Worm (Caenorhabditis elegans) whole organism, L2 larva: Measurements from ENCODE around the gene CD4.11.

Experiments used
- C34F6.9 ChIP-seq: fragments of 150-350 bp; optimal IDR thresholded peaks from 2 replicates; lab custom pipeline; 2014; ENCODE audit warnings: missing biosample characterization, missing genetic modification characterization
- F13H6.1 ChIP-seq: sonication (generic microtip); optimal IDR thresholded peaks from 2 replicates; lab custom pipeline; 2016; ENCODE audit warnings: missing genetic modification characterization, missing compliant biosample characterization
- R02D3.7 ChIP-seq: fragments of 150-350 bp; optimal IDR thresholded peaks from 2 replicates; lab custom pipeline; 2014; ENCODE audit warnings: missing biosample characterization, missing genetic modification characterization
- Y55F3AM.14 ChIP-seq: fragments of 200-800 bp; sonication (Bioruptor generic); optimal IDR thresholded peaks from 2 replicates; lab custom pipeline; 2018; ENCODE audit warnings: mild to moderate bottlenecking, missing genetic modification characterization, missing compliant biosample characterization
- aly-2 ChIP-seq: fragments of 150-350 bp; optimal IDR thresholded peaks from 2 replicates; lab custom pipeline; 2014; ENCODE audit warnings: missing biosample characterization, missing genetic modification characterization
- ama-1 ChIP-seq: fragments of 150-350 bp; optimal IDR thresholded peaks from 2 replicates; lab custom pipeline; 2018; ENCODE audit warnings: inconsistent platforms
- blmp-1 ChIP-seq: sonication (generic microtip); optimal IDR thresholded peaks from 2 replicates; lab custom pipeline; 2017; ENCODE audit warnings: missing genetic modification characterization, mild to moderate bottlenecking, missing compliant biosample characterization, antibody characterized with exemption, moderate library complexity; ENCODE audit not compliant: insufficient read depth
- ceh-16 ChIP-seq: fragments of 150-350 bp; optimal IDR thresholded peaks from 2 replicates; lab custom pipeline; 2014; ENCODE audit warnings: missing biosample characterization, missing genetic modification characterization
- ceh-82 ChIP-seq: fragments of 150-350 bp; optimal IDR thresholded peaks from 2 replicates; lab custom pipeline; 2014; ENCODE audit warnings: missing biosample characterization, missing genetic modification characterization
- crh-2 ChIP-seq: sonication (generic microtip); optimal IDR thresholded peaks from 2 replicates; lab custom pipeline; 2017; ENCODE audit warnings: missing biosample characterization, missing genetic modification characterization
- dmd-4 ChIP-seq: sonication (generic microtip); optimal IDR thresholded peaks from 2 replicates; lab custom pipeline; 2017; ENCODE audit warnings: missing biosample characterization, missing genetic modification characterization
- elt-1 ChIP-seq: fragments of 150-350 bp; optimal IDR thresholded peaks from 2 replicates; lab custom pipeline; 2014; ENCODE audit warnings: missing biosample characterization, missing genetic modification characterization
- elt-3 ChIP-seq: sonication (generic microtip); optimal IDR thresholded peaks from 2 replicates; lab custom pipeline; 2017; ENCODE audit warnings: missing biosample characterization, missing genetic modification characterization
- fos-1 ChIP-seq: fragments of 150-350 bp; optimal IDR thresholded peaks from 2 replicates; lab custom pipeline; 2014; ENCODE audit warnings: missing biosample characterization, missing genetic modification characterization
- lin-39 ChIP-seq: fragments of 150-350 bp; optimal IDR thresholded peaks from 2 replicates; lab custom pipeline; 2014; ENCODE audit warnings: missing biosample characterization, missing genetic modification reagents, missing genetic modification characterization
- lsy-2 ChIP-seq, 2 experiments: fragments of 150-350 bp in 1 of 2; sonication (generic microtip) in 1 of 2; optimal IDR thresholded peaks; 2 replicates each; lab custom pipeline; 2014 to 2017; ENCODE audit warnings: missing biosample characterization in 2 of 2, missing genetic modification characterization in 2 of 2
- mab-5 ChIP-seq: fragments of 150-350 bp; optimal IDR thresholded peaks from 2 replicates; lab custom pipeline; 2014; ENCODE audit warnings: missing biosample characterization, missing genetic modification characterization
- mbf-1 ChIP-seq: sonication (generic microtip); optimal IDR thresholded peaks from 2 replicates; lab custom pipeline; 2017; ENCODE audit warnings: missing biosample characterization, missing genetic modification characterization
- nhr-10 ChIP-seq: sonication (generic microtip); optimal IDR thresholded peaks from 2 replicates; lab custom pipeline; 2017; ENCODE audit warnings: missing biosample characterization, missing genetic modification characterization
- nhr-11 ChIP-seq: fragments of 150-350 bp; optimal IDR thresholded peaks from 2 replicates; lab custom pipeline; 2014; ENCODE audit warnings: missing biosample characterization, missing genetic modification characterization
- nhr-12 ChIP-seq: fragments of 150-350 bp; optimal IDR thresholded peaks from 2 replicates; lab custom pipeline; 2014; ENCODE audit warnings: missing biosample characterization, missing genetic modification characterization
- nhr-21 ChIP-seq: fragments of 150-350 bp; optimal IDR thresholded peaks from 2 replicates; lab custom pipeline; 2014; ENCODE audit warnings: missing biosample characterization, missing genetic modification characterization
- nhr-237 ChIP-seq: fragments of 150-350 bp; optimal IDR thresholded peaks from 2 replicates; lab custom pipeline; 2014; ENCODE audit warnings: missing biosample characterization, missing genetic modification characterization
- nhr-25 ChIP-seq: fragments of 150-350 bp; sonication (generic microtip); optimal IDR thresholded peaks from 3 replicates; lab custom pipeline; 2014; ENCODE audit warnings: missing biosample characterization, missing genetic modification characterization
- nhr-6 ChIP-seq: fragments of 150-350 bp; optimal IDR thresholded peaks from 2 replicates; lab custom pipeline; 2014; ENCODE audit warnings: missing biosample characterization, missing genetic modification characterization
- nhr-77 ChIP-seq: fragments of 150-350 bp; optimal IDR thresholded peaks from 2 replicates; lab custom pipeline; 2014; ENCODE audit warnings: missing biosample characterization, missing genetic modification characterization
- peb-1 ChIP-seq: fragments of 150-350 bp; optimal IDR thresholded peaks from 2 replicates; lab custom pipeline; 2014; ENCODE audit warnings: missing biosample characterization, missing genetic modification characterization
- sem-4 ChIP-seq: fragments of 150-350 bp; optimal IDR thresholded peaks from 2 replicates; lab custom pipeline; 2014; ENCODE audit warnings: missing biosample characterization, missing genetic modification reagents, missing genetic modification characterization
- skn-1 ChIP-seq: sonication (generic microtip); optimal IDR thresholded peaks from 2 replicates; lab custom pipeline; 2017; ENCODE audit warnings: missing biosample characterization, missing genetic modification characterization
- sma-3 ChIP-seq: sonication (generic microtip); optimal IDR thresholded peaks from 2 replicates; lab custom pipeline; 2016; ENCODE audit warnings: missing genetic modification reagents, missing genetic modification characterization, missing compliant biosample characterization
- sma-9 ChIP-seq, 2 experiments: fragments of 150-350 bp in 1 of 2; sonication (generic microtip) in 1 of 2; optimal IDR thresholded peaks; 2 replicates each; lab custom pipeline; 2014 to 2016; ENCODE audit warnings: missing genetic modification characterization in 2 of 2, mild to moderate bottlenecking in 1 of 2, missing biosample characterization in 1 of 2, missing compliant biosample characterization in 1 of 2, missing genetic modification reagents in 1 of 2, moderate library complexity in 1 of 2
- snpc-4 ChIP-seq: fragments of 150-350 bp; optimal IDR thresholded peaks from 2 replicates; lab custom pipeline; 2014; ENCODE audit warnings: missing biosample characterization, missing genetic modification characterization
- unc-55 ChIP-seq: fragments of 150-350 bp; sonication (generic microtip); optimal IDR thresholded peaks from 3 replicates; lab custom pipeline; 2014; ENCODE audit warnings: missing biosample characterization, missing genetic modification reagents, missing genetic modification characterization
- unc-62 ChIP-seq: fragments of 150-350 bp; optimal IDR thresholded peaks from 2 replicates; lab custom pipeline; 2014; ENCODE audit warnings: missing biosample characterization, missing genetic modification reagents, missing genetic modification characterization
- ztf-11 ChIP-seq: sonication (generic microtip); optimal IDR thresholded peaks from 2 replicates; lab custom pipeline; 2017; ENCODE audit warnings: missing biosample characterization, missing genetic modification characterization

The CD4.11 gene

ce11 chrV:5558590-5558989, 26.3 kb upstream of the CD4.11 start, which contains the start of gene glb-5:
glb-5 (plus strand) TSS chrV:5558890.
- TF ChIP-seq peb-1 (tag; lab: Kevin White, UChicago): no peak
- no peak for TF ChIP-seq aly-2 (tag; lab: Kevin White, UChicago)
- no peak for TF ChIP-seq lin-39 (tag; lab: Kevin White, UChicago)
- TF ChIP-seq mab-5 (tag; lab: Kevin White, UChicago): no peak
- TF ChIP-seq ztf-11 (tag; lab: Kevin White, UChicago): no peak
- TF ChIP-seq elt-3: no peak
- TF ChIP-seq nhr-11 (tag; lab: Kevin White, UChicago): no peak
- no peak for TF ChIP-seq nhr-10 (tag; lab: Kevin White, UChicago)
- no peak for TF ChIP-seq nhr-237 (tag; lab: Kevin White, UChicago)
- TF ChIP-seq unc-62 (GFP tag; lab: Kevin White, UChicago): no peak
- no peak for TF ChIP-seq ceh-82 (tag; lab: Kevin White, UChicago)
- TF ChIP-seq nhr-6 (tag; lab: Kevin White, UChicago): no peak
- no peak for TF ChIP-seq snpc-4 (tag; lab: Kevin White, UChicago)
- TF ChIP-seq C34F6.9: no peak
- no peak for TF ChIP-seq crh-2 (tag; lab: Kevin White, UChicago)
- TF ChIP-seq mbf-1: no peak
- no peak for TF ChIP-seq ama-1
- TF ChIP-seq nhr-12 (tag; lab: Kevin White, UChicago): no peak
- TF ChIP-seq R02D3.7 (tag; lab: Kevin White, UChicago): no peak

DNA sequence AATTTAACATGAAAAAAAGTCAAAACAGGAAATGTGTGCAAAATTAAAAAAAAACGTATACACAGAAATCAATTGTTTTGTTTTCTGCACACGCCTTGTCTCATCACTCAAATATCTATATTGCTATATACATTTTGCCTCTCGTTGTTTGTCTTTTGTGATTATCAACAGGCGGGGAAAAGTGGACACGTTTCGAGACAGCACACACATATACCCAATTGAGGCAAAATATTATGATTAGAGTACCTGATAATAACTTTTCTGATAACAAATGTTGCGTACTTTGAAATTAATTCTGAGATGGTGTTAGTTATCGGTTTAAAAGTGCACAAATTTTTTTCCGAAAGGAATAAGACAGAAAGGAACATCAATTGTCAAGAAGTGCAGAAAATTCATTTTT, 25.1 kb upstream of the CD4.11 start:
- TF ChIP-seq dmd-4 (tag; lab: Kevin White, UChicago): no peak
- no peak for TF ChIP-seq Y55F3AM.14
- TF ChIP-seq sma-9 (GFP tag; optimal IDR thresholded peaks at IDR 0.05; lab: Kevin White, UChicago): peak; percentile 61
- TF ChIP-seq sma-9 (tag; optimal IDR thresholded peaks at IDR 0.05; lab: Kevin White, UChicago): no peak
- peak; percentile 96 for TF ChIP-seq fos-1
- no peak for TF ChIP-seq nhr-77
- no peak for TF ChIP-seq ama-1
- TF ChIP-seq crh-2 (tag; lab: Kevin White, UChicago): peak; percentile 84
- peak; percentile 53 for TF ChIP-seq skn-1 (tag; lab: Kevin White, UChicago)
- peak; percentile 0 for TF ChIP-seq F13H6.1 (tag; lab: Kevin White, UChicago)
- no peak for TF ChIP-seq ceh-16 (tag; lab: Kevin White, UChicago)

DNA sequence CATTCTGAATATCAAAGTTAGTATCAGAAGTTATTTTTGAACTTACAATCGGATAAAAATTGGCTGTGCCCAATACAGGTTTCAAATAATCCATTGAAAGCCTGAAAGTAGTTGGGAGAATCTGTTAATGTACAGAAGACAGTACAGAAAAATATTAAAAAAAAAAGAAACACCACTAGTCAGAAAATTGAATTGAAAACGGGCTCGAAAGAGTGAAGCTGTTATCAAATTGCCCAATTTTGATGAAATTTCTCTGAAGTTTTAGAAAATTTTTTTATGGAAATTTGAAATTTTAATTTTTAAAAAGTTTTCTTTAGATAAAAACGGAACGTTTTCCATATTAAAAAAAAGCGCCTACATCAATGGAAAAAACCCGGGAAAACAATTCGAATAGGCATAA, 17.8 kb upstream of the CD4.11 start, which contains the start of gene C18C4.7:
TSS of gene C18C4.7 (minus strand) at position 101 of the 400 bp plus-strand sequence.
- TF ChIP-seq skn-1 (tag; lab: Kevin White, UChicago): no peak
- no peak for TF ChIP-seq ama-1
- no peak for TF ChIP-seq lin-39 (tag; lab: Kevin White, UChicago)
- no peak for TF ChIP-seq sma-3 (GFP tag; lab: Kevin White, UChicago)
- TF ChIP-seq snpc-4 (tag; lab: Kevin White, UChicago): no peak
- TF ChIP-seq R02D3.7 (tag; lab: Kevin White, UChicago): no peak
- no peak for TF ChIP-seq nhr-77

DNA sequence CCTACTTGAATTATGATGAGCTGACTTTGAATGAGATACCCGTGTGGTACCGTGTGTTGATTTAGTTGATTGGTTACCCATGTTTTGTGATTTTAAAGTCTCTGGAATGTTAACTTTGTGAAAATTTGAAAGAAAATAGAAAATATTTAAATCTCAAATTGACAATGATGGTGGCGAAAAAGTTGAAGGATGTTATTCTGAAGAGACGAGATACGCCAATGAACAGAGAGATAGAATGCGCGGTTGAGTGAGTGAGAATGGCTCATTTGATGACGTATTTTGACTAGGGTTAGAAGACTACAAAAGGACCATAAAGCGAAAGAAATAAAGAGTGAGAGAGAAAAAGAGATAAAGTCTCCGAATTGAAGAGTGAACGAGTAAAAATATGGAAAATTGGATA, 14.5 kb upstream of the CD4.11 start, which contains the start of gene glb-6:
TSS of gene glb-6 (minus strand) at position 101 of the 400 bp plus-strand sequence.
- TF ChIP-seq unc-55 (no peak), crh-2 (tag; lab: Kevin White, UChicago) (no peak), ceh-82 (tag; lab: Kevin White, UChicago) (no peak), peb-1 (tag; lab: Kevin White, UChicago) (no peak), aly-2 (tag; lab: Kevin White, UChicago) (no peak), Y55F3AM.14 (no peak), nhr-6 (tag; lab: Kevin White, UChicago) (no peak), nhr-11 (tag; lab: Kevin White, UChicago) (no peak), dmd-4 (tag; lab: Kevin White, UChicago) (no peak), sma-9 (GFP tag; optimal IDR thresholded peaks at IDR 0.05; lab: Kevin White, UChicago) (no peak), sma-9 (tag; optimal IDR thresholded peaks at IDR 0.05; lab: Kevin White, UChicago) (no peak), sem-4 (tag; lab: Kevin White, UChicago) (no peak), elt-1 (tag; lab: Kevin White, UChicago) (no peak), mbf-1 (no peak), F13H6.1 (tag; lab: Kevin White, UChicago) (no peak), lsy-2 (tag; optimal IDR thresholded peaks at IDR 0.05; lab: Kevin White, UChicago) (no peak)

- TF ChIP-seq sma-3 (GFP tag; lab: Kevin White, UChicago) (no peak), nhr-237 (tag; lab: Kevin White, UChicago) (no peak), nhr-10 (tag; lab: Kevin White, UChicago) (no peak), nhr-25 (tag; lab: Kevin White, UChicago) (no peak), nhr-21 (no peak), blmp-1 (tag; lab: Kevin White, UChicago) (no peak), peb-1 (tag; lab: Kevin White, UChicago) (no peak)
- TF ChIP-seq, all 48 proteins: peak for 0
Observed at ce11 chrV:5571691-5572090, 13.2 kb upstream of the CD4.11 start.
